Fruit fly (Drosophila melanogaster) whole organism, wandering third instar larva: ENCODE results near the gene brv2.

Source experiments
- GATAd ChIP-seq: sonication (Bioruptor generic); optimal IDR thresholded peaks from 2 replicates; lab custom pipeline; 2016; ENCODE audit warnings: missing biosample characterization, missing genetic modification characterization
- foxo ChIP-seq, 2 experiments: fragments of 200-800 bp; sonication (Bioruptor generic); optimal IDR thresholded peaks; 2 replicates in 1 of 2; 3 replicates in 1 of 2; lab custom pipeline; 2016 to 2017; ENCODE audit warnings: missing biosample characterization in 2 of 2, missing genetic modification characterization in 2 of 2
- fru ChIP-seq: fragments of 200-800 bp; sonication (Bioruptor generic); optimal IDR thresholded peaks from 3 replicates; lab custom pipeline; 2016; ENCODE audit warnings: missing biosample characterization, mild to moderate bottlenecking, missing genetic modification characterization
- h ChIP-seq: fragments of 200-800 bp; sonication (Bioruptor generic); optimal IDR thresholded peaks from 3 replicates; lab custom pipeline; 2016; ENCODE audit warnings: missing biosample characterization, mild to moderate bottlenecking, missing genetic modification characterization
- rgr ChIP-seq: fragments of 200-800 bp; sonication (Bioruptor generic); optimal IDR thresholded peaks from 3 replicates; lab custom pipeline; 2016; ENCODE audit warnings: missing biosample characterization, mild to moderate bottlenecking, missing genetic modification characterization
- usp ChIP-seq: fragments of >200 bp; optimal IDR thresholded peaks from 2 replicates; lab custom pipeline; 2017; ENCODE audit warnings: missing biosample characterization, missing genetic modification characterization

Gene brv2

DNA sequence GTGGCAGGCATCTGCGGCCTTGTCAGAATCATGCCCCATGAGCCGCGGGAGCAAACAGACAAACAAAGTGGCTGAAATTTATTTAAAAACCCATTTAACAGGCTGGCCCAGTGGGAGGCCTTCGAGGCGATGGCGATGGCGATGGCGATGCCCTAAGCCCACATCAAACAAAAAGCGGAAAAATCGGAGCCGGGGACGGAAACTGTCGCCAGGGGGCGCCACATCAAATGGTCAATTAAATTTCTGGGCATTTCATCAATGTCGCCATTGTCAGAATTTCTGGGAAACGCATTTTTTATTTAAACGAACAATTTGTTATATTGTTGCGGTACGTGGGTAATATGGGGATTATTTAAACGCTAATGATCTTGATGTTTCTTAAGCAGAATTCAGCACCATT, 52.3 kb downstream of the brv2 start:
- no peak for TF ChIP-seq usp (GFP tag; lab: Kevin White, UChicago)
- TF ChIP-seq fru (GFP tag; lab: Kevin White, UChicago): no peak
- TF ChIP-seq h (GFP tag; lab: Kevin White, UChicago): no peak
- TF ChIP-seq rgr (GFP tag; lab: Kevin White, UChicago): no peak
- no peak for TF ChIP-seq foxo (GFP tag; optimal IDR thresholded peaks at IDR 0.05; lab: Kevin White, UChicago)
- no peak for TF ChIP-seq GATAd (GFP tag; lab: Kevin White, UChicago)
